Fruit fly (Drosophila melanogaster) ovary, adult (tissue): ENCODE data around the gene CG7183.

ENCODE experiments used
- CG17801 ChIP-seq: fragments of 200-800 bp; optimal IDR thresholded peaks from 2 replicates; lab custom pipeline; 2019; ENCODE audit warnings: missing biosample characterization, mild to moderate bottlenecking, missing genetic modification characterization, moderate library complexity; ENCODE audit not compliant: partially characterized antibody

Gene CG7183

DNA sequence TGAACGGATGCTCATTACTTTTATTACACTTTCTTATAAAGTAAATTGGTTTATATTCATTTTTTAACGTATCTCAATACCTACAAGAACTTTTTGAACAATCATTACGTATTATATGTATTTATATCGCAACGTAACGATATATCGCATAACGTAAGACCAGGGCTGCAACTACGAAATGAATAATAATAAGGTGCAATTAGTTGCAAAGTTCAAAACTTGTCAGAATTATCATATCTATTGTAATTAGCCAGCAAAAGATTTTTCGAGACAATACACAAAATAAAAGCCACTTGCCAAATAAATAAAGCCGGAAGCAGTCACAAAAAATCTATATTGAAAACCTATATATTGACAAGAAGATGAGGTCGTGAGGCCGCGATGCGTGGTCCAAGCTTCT, 5.2 kb downstream of the CG7183 start:
- TF ChIP-seq CG17801 (GFP tag; lab: Kevin White, UChicago): peak; percentile 36

DNA sequence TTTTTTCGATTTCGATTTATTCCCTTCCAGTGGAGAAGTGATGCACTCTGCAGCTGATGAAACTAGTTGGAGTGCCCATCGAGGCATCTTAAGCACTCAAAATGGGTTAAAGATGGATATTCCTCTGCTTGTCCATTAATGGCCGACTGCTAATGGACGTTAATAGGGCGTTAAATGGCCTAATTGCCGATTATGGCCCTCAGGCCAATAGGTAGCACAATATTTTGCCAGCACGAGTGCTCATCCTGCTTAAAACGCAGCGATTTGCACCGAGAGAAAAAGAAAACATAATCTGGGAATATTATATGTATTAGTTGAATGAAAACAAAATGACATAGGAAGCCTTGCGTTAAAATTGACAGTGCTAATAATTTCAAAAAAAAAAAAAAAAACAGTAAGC, 12.0 kb downstream of the CG7183 start, which contains the start of gene CG44158:
CG44158 (plus strand) TSS at position 301 of the 400 bp plus-strand sequence.
- TF ChIP-seq CG17801 (GFP tag; lab: Kevin White, UChicago): no peak

DNA sequence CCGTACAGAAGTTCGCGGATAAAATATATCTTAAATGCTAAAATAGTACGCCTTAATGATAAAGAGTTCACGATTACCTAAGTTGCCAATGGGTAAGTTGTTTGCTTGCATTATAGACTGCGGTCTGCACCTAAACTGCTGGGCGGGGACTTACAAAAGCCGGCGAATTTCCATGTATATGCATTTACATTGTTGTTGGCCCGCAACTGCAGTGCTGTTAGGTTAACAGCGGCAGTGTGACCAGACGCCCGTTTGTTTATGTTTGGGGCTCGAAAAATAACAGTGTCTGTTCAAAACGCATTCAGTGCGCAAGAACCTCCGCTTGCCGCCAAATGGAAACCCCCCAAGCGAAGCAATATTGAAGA, 20.6 kb downstream of the CG7183 start:
- TF ChIP-seq CG17801 (GFP tag; lab: Kevin White, UChicago): no peak

DNA sequence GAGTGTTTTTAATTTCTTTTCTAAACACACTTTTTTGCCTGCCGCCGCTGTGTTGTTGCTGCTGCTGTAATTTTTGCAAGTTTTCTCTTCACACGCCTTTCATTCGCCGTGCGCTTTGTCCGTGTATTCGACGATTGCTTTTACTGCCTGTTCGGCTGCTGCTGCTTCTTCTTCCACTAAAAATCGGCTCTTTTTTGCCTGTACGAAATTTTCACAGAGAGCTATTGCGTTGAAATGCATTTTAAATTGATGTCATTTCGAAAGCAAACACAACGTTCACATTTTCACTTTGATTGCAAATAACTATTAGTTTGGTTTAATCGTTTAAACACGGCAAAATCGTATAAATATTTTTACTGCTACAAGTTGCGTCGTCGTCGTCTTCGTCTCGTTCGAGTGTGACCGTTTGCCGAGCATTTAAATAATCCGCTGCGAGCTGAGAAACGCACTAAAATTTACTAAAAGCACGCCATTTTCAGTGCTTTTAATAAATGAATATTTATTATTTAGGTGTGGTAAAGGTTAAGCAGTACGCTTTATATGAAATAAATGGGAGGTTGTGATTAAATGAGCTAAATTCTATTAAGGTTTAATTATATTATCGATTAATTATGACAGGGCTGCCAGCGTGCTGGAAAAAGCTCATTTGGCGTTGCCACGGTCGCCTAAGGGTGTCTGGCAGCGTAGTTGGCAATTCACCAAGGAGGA, 21.2 kb downstream of the CG7183 start, which contains the start of the genes Ssdp and CG7985:
Ssdp (minus strand) TSS at position 419 of the 708 bp plus-strand sequence.
CG7985 (plus strand) TSS at position 681 of the 708 bp plus-strand sequence.
- TF ChIP-seq CG17801 (GFP tag; lab: Kevin White, UChicago): no peak

DNA sequence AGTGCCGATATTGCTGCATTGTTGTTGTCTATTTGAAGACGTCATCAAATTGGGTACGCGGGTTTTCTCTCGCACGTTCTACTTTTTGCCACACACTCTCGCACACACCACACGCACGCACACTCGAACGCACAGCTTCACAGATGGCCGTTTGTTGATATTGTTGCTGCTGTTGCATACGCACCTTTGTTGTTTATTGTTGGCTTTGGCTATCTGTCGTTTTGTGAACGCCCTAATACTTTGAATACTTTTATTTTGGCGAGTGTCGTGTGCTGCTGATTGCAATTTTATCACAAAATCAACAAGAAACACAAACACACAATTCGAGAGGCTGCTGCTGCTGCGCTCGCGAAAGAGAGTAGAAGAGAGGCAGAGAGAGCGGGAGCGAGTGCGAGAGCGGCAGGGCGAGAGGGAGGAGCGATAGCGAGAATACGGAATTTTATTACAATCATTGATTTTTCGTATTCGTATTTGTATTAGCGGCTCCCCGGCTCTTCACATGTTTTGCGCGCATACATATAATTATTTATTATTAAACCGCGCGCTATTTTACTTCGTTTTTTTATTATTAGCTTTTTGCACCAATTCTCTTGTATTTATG, 21.9 kb downstream of the CG7183 start:
- peak; percentile 61 for TF ChIP-seq CG17801 (GFP tag; lab: Kevin White, UChicago)

DNA sequence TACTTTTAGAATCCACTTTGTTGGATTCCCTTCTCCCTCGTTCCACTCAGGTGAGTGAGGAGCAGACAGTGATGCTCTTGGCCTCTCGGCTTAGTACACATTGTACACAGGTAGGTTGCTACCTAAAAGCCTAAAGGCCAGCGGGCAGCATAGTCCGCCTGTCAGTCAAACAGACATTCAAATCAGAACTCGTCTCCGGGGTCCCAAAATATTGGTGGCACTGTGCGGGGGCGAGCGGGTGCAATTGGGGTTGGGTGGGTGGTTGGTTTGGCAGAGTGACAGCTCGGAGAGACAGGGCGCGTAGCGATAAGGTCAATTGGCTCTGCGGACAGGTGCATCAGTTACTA, 22.7 kb downstream of the CG7183 start:
- TF ChIP-seq CG17801 (GFP tag; lab: Kevin White, UChicago): no peak

DNA sequence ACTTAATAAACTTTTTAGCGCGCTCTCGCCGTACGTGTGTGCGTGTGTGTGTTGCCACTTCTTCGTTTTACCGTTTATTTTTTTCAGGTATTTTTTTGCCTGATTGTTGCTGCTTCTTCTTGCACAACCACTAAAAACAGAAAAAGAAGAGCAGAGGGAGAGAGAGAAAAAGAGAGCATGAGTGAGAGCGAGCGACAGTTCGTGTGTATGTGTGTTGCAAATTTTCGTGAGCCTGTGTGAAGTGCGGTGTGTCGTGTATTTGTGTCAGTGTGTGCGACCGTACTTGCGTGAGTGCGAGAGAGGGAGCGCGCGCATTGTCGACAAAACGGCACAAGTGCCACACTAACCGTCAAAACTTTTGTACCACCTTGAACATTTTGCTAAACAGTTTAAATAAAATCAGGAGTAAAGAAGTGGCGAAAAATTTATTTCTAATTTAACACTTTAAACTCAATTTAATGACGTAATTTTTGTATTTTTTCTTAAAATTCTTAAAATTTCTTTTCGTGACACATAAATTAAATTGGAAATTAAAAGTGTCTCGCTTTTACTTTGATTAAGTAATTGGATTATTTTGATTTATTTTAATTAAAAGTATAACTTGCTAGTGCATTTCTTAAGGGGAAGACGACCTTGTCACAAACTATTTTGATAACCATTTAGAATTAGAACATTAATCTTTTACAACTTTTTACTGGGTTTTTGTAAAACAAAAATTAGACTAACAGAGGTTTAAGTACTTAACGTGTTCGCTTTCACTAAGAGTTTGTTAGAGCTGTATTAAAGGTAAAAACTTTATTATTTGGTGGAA, 23.3 kb downstream of the CG7183 start:
- TF ChIP-seq CG17801 (GFP tag; lab: Kevin White, UChicago): peak; percentile 93

DNA sequence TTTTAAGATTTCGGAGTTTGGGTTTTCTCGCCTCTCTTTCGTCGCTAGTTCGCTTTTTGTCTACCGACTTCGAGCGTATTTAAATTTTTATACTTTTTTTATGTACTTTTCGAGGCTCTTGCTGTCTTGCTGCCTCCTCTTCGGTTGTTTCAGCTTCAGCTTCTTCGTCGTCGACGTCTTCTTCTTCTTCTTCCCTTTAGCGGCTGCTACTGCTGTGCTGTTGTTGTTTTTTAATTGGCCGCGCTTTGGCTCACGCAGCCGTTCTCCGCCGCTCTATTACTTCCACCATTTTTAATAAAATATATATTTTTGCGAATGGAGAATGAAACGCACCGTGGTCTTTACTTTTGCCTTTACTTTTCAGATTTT, 23.9 kb downstream of the CG7183 start:
- TF ChIP-seq CG17801 (GFP tag; lab: Kevin White, UChicago): no peak

DNA sequence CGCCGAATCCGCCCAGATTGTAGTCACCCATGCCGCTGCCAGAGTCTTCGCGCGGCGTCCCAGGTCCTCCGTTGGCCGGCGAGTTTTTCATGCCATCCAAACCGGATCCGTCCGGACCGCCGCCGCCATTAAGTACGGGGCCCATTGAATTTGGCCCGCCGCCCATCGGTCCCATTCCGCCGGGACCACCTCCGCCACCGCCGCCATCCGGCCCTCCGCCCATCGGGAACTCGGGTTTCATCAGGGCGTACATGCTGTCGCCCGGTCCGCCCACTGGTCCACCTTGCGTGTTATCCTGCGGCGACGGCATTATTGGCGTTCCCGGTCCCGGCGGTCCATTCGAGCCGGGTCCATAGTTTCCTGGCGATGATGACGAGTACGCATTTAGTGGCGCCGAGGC, 25.2 kb downstream of the CG7183 start:
- no peak for TF ChIP-seq CG17801 (GFP tag; lab: Kevin White, UChicago)

DNA sequence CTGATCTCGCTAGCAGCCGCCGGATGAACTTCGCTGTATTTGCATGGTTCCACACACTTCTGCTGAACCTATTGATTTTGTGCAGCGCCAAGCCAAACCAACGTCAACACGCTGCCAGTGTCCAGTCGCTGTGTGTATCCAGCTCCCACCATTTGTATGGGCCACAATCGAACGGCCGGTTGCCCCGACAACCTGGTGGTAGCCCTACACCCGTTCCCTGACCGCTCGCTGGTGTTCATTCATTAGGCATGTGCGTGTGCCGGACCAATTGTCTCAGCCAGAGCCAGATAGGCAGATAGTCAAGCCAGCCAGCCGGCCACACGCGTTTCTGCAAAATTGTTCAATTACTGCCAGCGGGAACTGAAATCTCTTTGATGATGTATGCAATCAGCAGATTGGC, 28.6 kb downstream of the CG7183 start, which contains the start of gene CG14313:
CG14313 (minus strand) TSS at position 101 of the 400 bp plus-strand sequence.
- no peak for TF ChIP-seq CG17801 (GFP tag; lab: Kevin White, UChicago)

DNA sequence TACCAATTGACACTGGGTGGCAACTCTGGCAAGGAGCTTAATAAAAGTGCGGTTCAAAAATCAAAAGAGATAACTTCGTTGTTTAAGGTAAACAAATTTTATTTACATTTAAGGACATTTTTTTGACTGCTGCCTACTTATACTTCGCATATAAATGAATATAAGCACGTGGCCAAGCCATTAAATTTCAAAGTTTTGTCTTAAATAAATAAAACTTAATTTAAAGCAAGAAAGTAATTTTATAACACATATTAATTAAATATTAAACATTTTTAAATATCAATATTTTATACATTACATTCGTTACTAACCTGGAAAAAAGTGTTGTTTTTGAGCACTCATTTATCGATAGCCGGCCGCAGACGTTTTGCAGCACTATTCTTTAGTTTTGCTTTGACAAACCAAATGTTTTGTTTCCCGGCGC, 31.8 kb downstream of the CG7183 start, which contains the start of the genes CG12321 and MED17:
CG12321 (minus strand) TSS at position 6 of the 424 bp plus-strand sequence.
MED17 (plus strand) TSS at position 371 of the 424 bp plus-strand sequence.
- TF ChIP-seq CG17801 (GFP tag; lab: Kevin White, UChicago): peak; percentile 85

DNA sequence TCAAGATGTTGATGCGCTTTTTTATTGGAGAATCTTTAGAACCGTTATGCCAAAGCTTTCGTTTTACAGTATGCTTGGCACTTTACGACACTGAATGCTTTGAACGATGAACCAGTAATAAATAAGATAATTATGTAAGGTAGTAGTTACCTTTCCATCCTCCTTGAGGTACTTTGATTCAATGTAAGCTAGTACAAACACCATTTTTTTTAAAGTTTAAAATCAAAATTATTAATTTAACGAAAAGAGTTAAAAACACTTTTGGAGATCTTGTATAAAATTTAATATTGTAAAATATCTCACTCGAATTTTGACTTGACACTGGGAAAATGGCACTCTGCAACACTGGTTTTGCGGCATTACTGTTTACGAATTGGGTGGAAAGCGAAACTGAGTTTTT, 35.1 kb downstream of the CG7183 start, which contains the start of the genes Arp5 and CG7208:
Arp5 (plus strand) TSS at position 114 of the 400 bp plus-strand sequence.
CG7208 (minus strand) TSS at position 331 of the 400 bp plus-strand sequence.
- peak; percentile 86 for TF ChIP-seq CG17801 (GFP tag; lab: Kevin White, UChicago)

DNA sequence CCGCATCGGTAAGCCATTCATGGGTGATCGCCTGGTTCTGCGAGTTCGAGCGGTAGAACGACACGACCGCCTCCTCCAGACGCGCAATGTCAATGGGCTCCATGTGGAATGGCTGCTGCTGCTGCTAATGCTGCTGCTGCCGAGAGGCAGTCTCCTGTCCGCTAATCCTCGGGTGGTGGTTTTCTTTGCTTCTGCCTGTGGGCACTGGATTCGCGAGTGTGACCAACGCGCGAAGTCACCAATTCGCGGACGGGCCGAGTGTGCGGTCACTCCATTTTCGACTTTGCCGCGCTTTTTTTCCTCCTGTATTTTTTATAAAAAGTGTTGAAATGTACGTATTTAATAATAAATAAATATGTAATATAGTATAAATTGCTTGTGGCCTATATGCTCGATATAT, 37.3 kb downstream of the CG7183 start, which contains the start of gene cdm:
cdm (minus strand) TSS at position 236 of the 400 bp plus-strand sequence.
- peak; percentile 2 for TF ChIP-seq CG17801 (GFP tag; lab: Kevin White, UChicago)
